Worm (Caenorhabditis elegans) whole organism, young adult: ENCODE measurements around the gene arl-5.

Source experiments
- B0035.1 ChIP-seq: sonication (generic microtip); optimal IDR thresholded peaks from 2 replicates; lab custom pipeline; 2016; ENCODE audit warnings: missing genetic modification characterization, mild to moderate bottlenecking, missing compliant biosample characterization, missing genotype, missing genetic modification reagents
- ceh-40 ChIP-seq: fragments of 200-800 bp; sonication (Bioruptor generic); IDR thresholded peaks from 2 replicates; pipeline ENCODE4 v1.3.6; 2022; ENCODE audit warnings: missing genetic modification characterization, missing compliant biosample characterization
- ets-4 ChIP-seq: fragments of 200-800 bp; sonication (Bioruptor generic); optimal IDR thresholded peaks from 2 replicates; lab custom pipeline; 2018; ENCODE audit warnings: mild to moderate bottlenecking, missing genetic modification characterization, missing compliant biosample characterization
- lin-35 ChIP-seq, 3 experiments: fragments of 150-350 bp in 2 of 3; sonication (generic microtip) in 1 of 3; optimal IDR thresholded peaks; 2 replicates each; lab custom pipeline; 2014 to 2018; ENCODE audit warnings: missing biosample characterization in 3 of 3, missing genetic modification characterization in 3 of 3, missing genetic modification reagents in 3 of 3
- snpc-1.3 ChIP-seq: sonication (generic microtip); optimal IDR thresholded peaks from 2 replicates; lab custom pipeline; 2017; ENCODE audit warnings: missing genetic modification characterization, mild to moderate bottlenecking, missing compliant biosample characterization, antibody characterized with exemption, moderate library complexity, missing genotype, missing genetic modification reagents; ENCODE audit not compliant: insufficient read depth
- snpc-3.4 ChIP-seq: sonication (generic microtip); optimal IDR thresholded peaks from 2 replicates; lab custom pipeline; 2017; ENCODE audit warnings: missing genetic modification characterization, mild to moderate bottlenecking, missing compliant biosample characterization, antibody characterized with exemption, moderate library complexity, missing genotype, missing genetic modification reagents
- somi-1 ChIP-seq: fragments of 200-800 bp; sonication (Bioruptor generic); optimal IDR thresholded peaks from 2 replicates; lab custom pipeline; 2018; ENCODE audit warnings: mild to moderate bottlenecking, missing genetic modification characterization, missing compliant biosample characterization
- tbx-9 ChIP-seq: sonication (generic microtip); optimal IDR thresholded peaks from 2 replicates; lab custom pipeline; 2016; ENCODE audit warnings: borderline replicate concordance, missing genetic modification characterization, inconsistent platforms, missing compliant biosample characterization
- unc-62 ChIP-seq: fragments of 150-350 bp; optimal IDR thresholded peaks from 2 replicates; lab custom pipeline; 2014; ENCODE audit warnings: missing biosample characterization, missing genetic modification reagents, missing genetic modification characterization

DNA sequence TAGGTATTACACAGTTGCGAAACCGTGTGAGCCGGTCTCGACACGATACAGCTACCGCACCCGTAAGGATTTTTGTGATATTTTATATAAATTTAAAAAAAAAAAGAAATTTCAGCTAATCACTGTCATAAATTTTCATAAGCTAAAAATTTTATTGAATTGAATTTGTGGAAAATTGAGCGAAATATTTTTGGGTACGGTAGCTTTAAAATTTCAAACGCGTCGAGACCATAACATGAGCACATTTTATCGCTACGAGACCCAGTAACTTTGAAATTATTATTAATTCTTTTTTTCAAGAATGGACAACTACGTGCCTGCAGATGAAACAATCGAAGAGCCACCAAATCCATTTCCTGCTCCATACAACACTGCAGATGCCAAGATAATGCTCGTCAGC is 9.9 kb upstream of the arl-5 start, which contains the start of gene ZK632.14:
- TF ChIP-seq lin-35 (GFP tag; optimal IDR thresholded peaks at IDR 0.05; lab: Kevin White, UChicago), result no peak
- TF ChIP-seq ets-4, result no peak
- no peak for TF ChIP-seq snpc-3.4 (tag; lab: Kevin White, UChicago)
- no peak for TF ChIP-seq B0035.1
- TF ChIP-seq ceh-40 (GFP tag; lab: Robert Waterston, UW), result no peak
- TF ChIP-seq unc-62 (GFP tag; lab: Kevin White, UChicago), result no peak
- TF ChIP-seq tbx-9, result no peak
- TF ChIP-seq somi-1 (GFP tag; lab: Kevin White, UChicago), result no peak
- no peak for TF ChIP-seq snpc-1.3 (tag; lab: Kevin White, UChicago)
